Worm (Caenorhabditis elegans): ENCODE data around the gene mdt-29.
A peak's percentile ranks its signal among the peaks of the same experiment; 100 is the strongest.

Gene mdt-29

ce11 chrIII:13766704-13767323, 6.2 kb upstream of the mdt-29 start:
- TF ChIP-seq mes-2 (tag; optimal IDR thresholded peaks at IDR 0.05; ENCODE audit: poor library complexity, severe bottlenecking) (peak; percentile 41), hlh-30 (tag; optimal IDR thresholded peaks at IDR 0.05; ENCODE audit: insufficient read depth) (peak; percentile 61), ceh-82 (tag; optimal IDR thresholded peaks at IDR 0.05) (no peak), attf-4 (tag; optimal IDR thresholded peaks at IDR 0.05) (no peak), pha-4 (GFP tag; IDR thresholded peaks at IDR 0.05) (peak; percentile 51; the same call in 1 of the 2 replicates), pha-4 (tag; optimal IDR thresholded peaks at IDR 0.05) (no peak), daf-12 (tag; optimal IDR thresholded peaks at IDR 0.05) (no peak), lin-13 (GFP tag; optimal IDR thresholded peaks at IDR 0.05) (peak; percentile 47), lin-1 (GFP tag; IDR thresholded peaks at IDR 0.05) (0 out of 2 replicates have a peak, but pooled peaks have one; percentile 9), egl-43 (GFP tag; IDR thresholded peaks at IDR 0.05) (no peak), nhr-48 (tag; optimal IDR thresholded peaks at IDR 0.05) (peak; percentile 31), nhr-28 (tag; optimal IDR thresholded peaks at IDR 0.05) (peak; percentile 98), saeg-2 (GFP tag; IDR thresholded peaks at IDR 0.05) (no peak), zip-11 (GFP tag; IDR thresholded peaks at IDR 0.05) (no peak), T26A8.4 (GFP tag; IDR thresholded peaks at IDR 0.05) (peak; percentile 32; the same call in 1 of the 2 replicates), cey-2 (tag; optimal IDR thresholded peaks at IDR 0.05; ENCODE audit: borderline replicate concordance, insufficient read depth) (peak; percentile 29), dpl-1 (GFP tag; optimal IDR thresholded peaks at IDR 0.05) (no peak), aha-1 (tag) (peak; percentile 94), duxl-1 (tag; optimal IDR thresholded peaks at IDR 0.05; ENCODE audit: poor library complexity) (no peak), nhr-102 (tag; optimal IDR thresholded peaks at IDR 0.05) (peak; percentile 48), mdl-1 (tag; optimal IDR thresholded peaks at IDR 0.05) (no peak), unc-62 (GFP tag; optimal IDR thresholded peaks at IDR 0.05 in 1 of 2) (no peak), unc-62 (tag; optimal IDR thresholded peaks at IDR 0.05) (no peak), php-3 (GFP tag; IDR thresholded peaks at IDR 0.05) (peak; percentile 65; the same call in 1 of the 2 replicates), daf-16 (GFP tag; optimal IDR thresholded peaks at IDR 0.05) (peak in 1 of 2 experiments; percentile 11), daf-16 (tag; optimal IDR thresholded peaks at IDR 0.05) (peak; percentile 79), aly-2 (tag; optimal IDR thresholded peaks at IDR 0.05) (no peak), ama-1 (optimal IDR thresholded peaks at IDR 0.05) (peak; percentile 67), mep-1 (tag; optimal IDR thresholded peaks at IDR 0.05) (peak; percentile 37), snpc-1.2 (GFP tag; IDR thresholded peaks at IDR 0.05) (no peak), pqm-1 (tag; optimal IDR thresholded peaks at IDR 0.05) (peak; percentile 8), dve-1 (tag; optimal IDR thresholded peaks at IDR 0.05; ENCODE audit: insufficient read depth) (peak; percentile 77), spr-1 (tag; optimal IDR thresholded peaks at IDR 0.05) (peak; percentile 5), lin-15B (tag; optimal IDR thresholded peaks at IDR 0.05) (no peak), hif-1 (tag; optimal IDR thresholded peaks at IDR 0.05) (no peak), nhr-6 (tag; optimal IDR thresholded peaks at IDR 0.05) (no peak), hlh-11 (tag; optimal IDR thresholded peaks at IDR 0.05) (peak; percentile 76), nhr-77 (tag; optimal IDR thresholded peaks at IDR 0.05) (peak; percentile 15), nhr-25 (tag; optimal IDR thresholded peaks at IDR 0.05; ENCODE audit: borderline replicate concordance, insufficient read depth) (no peak), dmd-6 (GFP tag; IDR thresholded peaks at IDR 0.05) (peak; percentile 59)

- no peak for TF ChIP-seq ceh-28 (tag; optimal IDR thresholded peaks at IDR 0.05)
- TF ChIP-seq lsy-2 (tag; optimal IDR thresholded peaks at IDR 0.05) = no peak
- peak; percentile 58 for TF ChIP-seq ama-1 (optimal IDR thresholded peaks at IDR 0.05)
- no peak for TF ChIP-seq lin-1 (GFP tag; IDR thresholded peaks at IDR 0.05)
- TF ChIP-seq fkh-10 (GFP tag; optimal IDR thresholded peaks at IDR 0.05) = no peak
- peak; percentile 22 for TF ChIP-seq mes-2 (tag; optimal IDR thresholded peaks at IDR 0.05; ENCODE audit: poor library complexity, severe bottlenecking)
- no peak for TF ChIP-seq tag-97 (GFP tag; IDR thresholded peaks at IDR 0.05)
- no peak for TF ChIP-seq dmd-6 (GFP tag; IDR thresholded peaks at IDR 0.05)
- TF ChIP-seq cey-2 (tag; optimal IDR thresholded peaks at IDR 0.05; ENCODE audit: borderline replicate concordance, insufficient read depth) = no peak
- no peak for TF ChIP-seq zfp-2 (tag; optimal IDR thresholded peaks at IDR 0.05)
- no peak for TF ChIP-seq ZK546.5 (tag; optimal IDR thresholded peaks at IDR 0.05)
- no peak for TF ChIP-seq daf-16 (GFP tag; optimal IDR thresholded peaks at IDR 0.05)
- peak; percentile 9 for TF ChIP-seq daf-16 (tag; optimal IDR thresholded peaks at IDR 0.05)
- peak in 1 of 2 experiments; percentile 88 for TF ChIP-seq hif-1 (tag; optimal IDR thresholded peaks at IDR 0.05)
- no peak for TF ChIP-seq lin-13 (GFP tag; optimal IDR thresholded peaks at IDR 0.05)
- no peak for TF ChIP-seq set-16 (GFP tag; IDR thresholded peaks at IDR 0.05)
- TF ChIP-seq ceh-44 (GFP tag; IDR thresholded peaks at IDR 0.05) = no peak
- TF ChIP-seq lin-29 (GFP tag; IDR thresholded peaks at IDR 0.05) = no peak
These were observed 4.8 kb upstream of the mdt-29 start, which contains the start of gene rml-1 for ce11 chrIII:13768074-13768662. TSS of gene rml-1 (minus strand) at chrIII:13768092.
